Worm (Caenorhabditis elegans) whole organism, late embryonic: ENCODE data around the gene srz-1.

Source experiments
- C08G9.2 ChIP-seq: sonication (generic microtip); optimal IDR thresholded peaks from 2 replicates; lab custom pipeline; 2016; ENCODE audit warnings: mild to moderate bottlenecking, missing genetic modification characterization, moderate library complexity, missing compliant biosample characterization
- C38D4.7 ChIP-seq: fragments of 200-800 bp; sonication (Bioruptor generic); optimal IDR thresholded peaks from 2 replicates; lab custom pipeline; 2018; ENCODE audit warnings: mild to moderate bottlenecking, missing genetic modification characterization, moderate library complexity, missing compliant biosample characterization
- F13H6.1 ChIP-seq: sonication (generic microtip); optimal IDR thresholded peaks from 2 replicates; lab custom pipeline; 2016; ENCODE audit warnings: missing genetic modification characterization, missing compliant biosample characterization
- K09A11.1 ChIP-seq: sonication (generic microtip); optimal IDR thresholded peaks from 2 replicates; lab custom pipeline; 2017; ENCODE audit warnings: antibody characterized with exemption, mild to moderate bottlenecking, missing genetic modification characterization, missing compliant biosample characterization; ENCODE audit not compliant: insufficient read depth
- T23F11.4 ChIP-seq: fragments of 200-800 bp; sonication (Bioruptor generic); optimal IDR thresholded peaks from 2 replicates; lab custom pipeline; 2018; ENCODE audit warnings: mild to moderate bottlenecking, missing genetic modification characterization, missing compliant biosample characterization
- ahr-1 ChIP-seq: sonication (generic microtip); optimal IDR thresholded peaks from 2 replicates; lab custom pipeline; 2016; ENCODE audit warnings: missing genetic modification characterization, missing compliant biosample characterization
- ama-1 ChIP-seq: fragments of 150-350 bp; optimal IDR thresholded peaks from 2 replicates; lab custom pipeline; 2014
- ceh-18 ChIP-seq: sonication (generic microtip); optimal IDR thresholded peaks from 2 replicates; lab custom pipeline; 2016; ENCODE audit warnings: missing genetic modification characterization, missing compliant biosample characterization
- ceh-19 ChIP-seq: fragments of 200-800 bp; sonication (Bioruptor generic); optimal IDR thresholded peaks from 2 replicates; lab custom pipeline; 2018; ENCODE audit warnings: mild to moderate bottlenecking, missing genetic modification characterization, missing compliant biosample characterization
- ceh-2 ChIP-seq: sonication (generic microtip); optimal IDR thresholded peaks from 2 replicates; lab custom pipeline; 2016; ENCODE audit warnings: missing genotype, missing genetic modification characterization, missing compliant biosample characterization
- ceh-31 ChIP-seq: sonication (generic microtip); optimal IDR thresholded peaks from 2 replicates; lab custom pipeline; 2016; ENCODE audit warnings: missing genetic modification characterization, missing compliant biosample characterization
- ceh-34 ChIP-seq: sonication (generic microtip); optimal IDR thresholded peaks from 2 replicates; lab custom pipeline; 2016; ENCODE audit warnings: mild to moderate bottlenecking, missing genetic modification characterization, missing compliant biosample characterization
- ceh-45 ChIP-seq: fragments of 200-800 bp; sonication (Bioruptor generic); IDR thresholded peaks from 2 replicates; pipeline ENCODE4 v1.3.6; 2022; ENCODE audit warnings: missing genetic modification reagents, missing genetic modification characterization, missing compliant biosample characterization
- ceh-6 ChIP-seq: fragments of 200-800 bp; sonication (Bioruptor generic); optimal IDR thresholded peaks from 2 replicates; lab custom pipeline; 2018; ENCODE audit warnings: mild to moderate bottlenecking, missing genetic modification characterization, missing compliant biosample characterization
- ceh-9 ChIP-seq: sonication (generic microtip); optimal IDR thresholded peaks from 2 replicates; lab custom pipeline; 2016; ENCODE audit warnings: mild to moderate bottlenecking, missing genetic modification characterization, inconsistent platforms, missing compliant biosample characterization
- dve-1 ChIP-seq: sonication (generic microtip); optimal IDR thresholded peaks from 2 replicates; lab custom pipeline; 2017; ENCODE audit warnings: antibody characterized with exemption, mild to moderate bottlenecking, missing genetic modification characterization, missing compliant biosample characterization
- elt-2 ChIP-seq: sonication (generic microtip); optimal IDR thresholded peaks from 2 replicates; lab custom pipeline; 2016; ENCODE audit warnings: missing genetic modification reagents, missing genetic modification characterization, missing compliant biosample characterization
- eyg-1 ChIP-seq: sonication (generic microtip); optimal IDR thresholded peaks from 2 replicates; lab custom pipeline; 2016; ENCODE audit warnings: missing genotype, missing genetic modification characterization, missing compliant biosample characterization
- fax-1 ChIP-seq: sonication (generic microtip); optimal IDR thresholded peaks from 2 replicates; lab custom pipeline; 2016; ENCODE audit warnings: missing genotype, missing genetic modification characterization, missing compliant biosample characterization
- gmeb-2 ChIP-seq: sonication (generic microtip); optimal IDR thresholded peaks from 2 replicates; lab custom pipeline; 2016; ENCODE audit warnings: missing genetic modification characterization, inconsistent platforms, missing compliant biosample characterization
- hlh-13 ChIP-seq: fragments of 200-800 bp; sonication (Bioruptor generic); optimal IDR thresholded peaks from 2 replicates; lab custom pipeline; 2018; ENCODE audit warnings: mild to moderate bottlenecking, missing genetic modification characterization, missing compliant biosample characterization
- hlh-15 ChIP-seq: sonication (generic microtip); optimal IDR thresholded peaks from 2 replicates; lab custom pipeline; 2016; ENCODE audit warnings: missing genetic modification characterization, missing compliant biosample characterization
- hlh-30 ChIP-seq: sonication (generic microtip); optimal IDR thresholded peaks from 2 replicates; lab custom pipeline; 2017; ENCODE audit warnings: antibody characterized with exemption, missing genetic modification characterization, missing compliant biosample characterization; ENCODE audit not compliant: insufficient read depth
- hlh-6 ChIP-seq: sonication (generic microtip); optimal IDR thresholded peaks from 2 replicates; lab custom pipeline; 2016; ENCODE audit warnings: missing genotype, missing genetic modification characterization, missing compliant biosample characterization
- lim-6 ChIP-seq: sonication (generic microtip); optimal IDR thresholded peaks from 2 replicates; lab custom pipeline; 2016; ENCODE audit warnings: missing genetic modification characterization, missing compliant biosample characterization
- mec-3 ChIP-seq: sonication (generic microtip); optimal IDR thresholded peaks from 2 replicates; lab custom pipeline; 2016; ENCODE audit warnings: borderline replicate concordance, missing genetic modification characterization, missing compliant biosample characterization
- nfya-1 ChIP-seq: sonication (generic microtip); optimal IDR thresholded peaks from 2 replicates; lab custom pipeline; 2017; ENCODE audit warnings: missing genetic modification characterization, mild to moderate bottlenecking, missing compliant biosample characterization, antibody characterized with exemption, moderate library complexity
- nhr-11 ChIP-seq: fragments of 150-350 bp; optimal IDR thresholded peaks from 2 replicates; lab custom pipeline; 2014; ENCODE audit warnings: missing biosample characterization, missing genetic modification characterization
- npax-4 ChIP-seq: sonication (generic microtip); optimal IDR thresholded peaks from 2 replicates; lab custom pipeline; 2016; ENCODE audit warnings: missing genetic modification characterization, missing compliant biosample characterization
- pros-1 ChIP-seq: fragments of 150-350 bp; optimal IDR thresholded peaks from 2 replicates; lab custom pipeline; 2014; ENCODE audit warnings: missing biosample characterization, missing genetic modification reagents, missing genetic modification characterization
- tbx-7 ChIP-seq: sonication (generic microtip); optimal IDR thresholded peaks from 2 replicates; lab custom pipeline; 2016; ENCODE audit warnings: missing genotype, missing genetic modification characterization, missing compliant biosample characterization
- unc-3 ChIP-seq, 2 experiments: fragments of 200-800 bp in 1 of 2; sonication (Bioruptor generic) in 1 of 2; sonication (generic microtip) in 1 of 2; conservative IDR thresholded peaks in 1 of 2; optimal IDR thresholded peaks in 1 of 2; 2 replicates each; pipeline versions ENCODE4 v1.3.6 to Lab custom; 2016 to 2022; ENCODE audit warnings: missing compliant biosample characterization in 2 of 2, missing genetic modification characterization in 2 of 2, missing genetic modification reagents in 1 of 2
- zip-5 ChIP-seq: sonication (generic microtip); optimal IDR thresholded peaks from 2 replicates; lab custom pipeline; 2016; ENCODE audit warnings: missing genetic modification characterization, missing compliant biosample characterization
- ztf-16 ChIP-seq: sonication (generic microtip); optimal IDR thresholded peaks from 2 replicates; lab custom pipeline; 2017; ENCODE audit warnings: missing genetic modification characterization, missing compliant biosample characterization

Gene srz-1

DNA sequence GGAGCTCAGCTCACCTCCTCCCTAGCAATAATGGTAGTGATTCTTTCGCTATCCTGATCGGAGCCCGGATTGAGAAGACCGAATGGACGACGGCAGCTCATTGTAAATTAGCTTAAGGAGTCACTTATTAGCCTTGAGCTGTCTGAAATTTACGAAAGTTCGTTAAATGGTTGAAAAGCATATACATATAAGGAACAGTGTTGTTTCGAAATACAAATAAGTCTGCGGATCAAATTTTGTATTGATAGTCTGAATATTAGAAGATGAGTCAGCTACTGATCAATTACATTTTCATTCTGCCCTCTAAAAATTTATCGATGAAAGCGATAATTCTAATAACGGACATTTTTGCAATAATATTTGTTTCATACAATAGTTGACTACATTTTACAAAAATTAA lies 9.0 kb upstream of the srz-1 start, which contains the start of gene F14F8.14 (continued):
- TF ChIP-seq unc-3 (GFP tag; conservative IDR thresholded peaks at IDR 0.05; lab: Robert Waterston, UW) (no peak), unc-3 (tag; optimal IDR thresholded peaks at IDR 0.05; lab: Kevin White, UChicago) (no peak), tbx-7 (no peak)

DNA sequence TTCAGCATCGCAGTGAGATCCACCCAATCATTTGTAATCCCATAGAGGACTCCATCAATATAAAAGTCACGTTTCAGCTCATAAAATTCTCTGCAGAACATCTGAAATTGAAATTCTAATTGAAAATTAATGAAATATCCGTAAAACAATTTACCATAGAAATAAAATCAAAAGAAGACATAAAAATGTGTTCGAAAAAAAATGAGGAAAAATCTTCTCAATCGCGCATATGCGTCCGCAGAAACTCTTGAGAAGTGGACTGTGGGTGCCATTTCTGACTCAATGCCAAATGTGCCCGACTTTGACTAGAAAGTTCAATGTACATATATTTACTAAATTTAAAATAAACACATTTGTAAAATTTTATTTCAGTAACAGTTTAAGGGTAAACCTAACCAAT lies 7.2 kb upstream of the srz-1 start, which contains the start of gene F14F8.9:
TSS of gene F14F8.9 (minus strand) at position 101 of the 400 bp plus-strand sequence.
- no peak for TF ChIP-seq ztf-16 (tag; lab: Kevin White, UChicago)
- TF ChIP-seq ceh-45 (GFP tag; lab: Robert Waterston, UW), result no peak
- no peak for TF ChIP-seq pros-1
- no peak for TF ChIP-seq ceh-19
- no peak for TF ChIP-seq gmeb-2 (tag; lab: Kevin White, UChicago)
- no peak for TF ChIP-seq eyg-1 (tag; lab: Kevin White, UChicago)
- no peak for TF ChIP-seq nfya-1 (tag; lab: Kevin White, UChicago)
- TF ChIP-seq K09A11.1, result no peak
- no peak for TF ChIP-seq hlh-15
- no peak for TF ChIP-seq ceh-31 (tag; lab: Kevin White, UChicago)
- no peak for TF ChIP-seq C08G9.2
- no peak for TF ChIP-seq ceh-9 (tag; lab: Kevin White, UChicago)
- TF ChIP-seq mec-3 (tag; lab: Kevin White, UChicago), result no peak
- TF ChIP-seq ceh-2 (tag; lab: Kevin White, UChicago), result no peak

DNA sequence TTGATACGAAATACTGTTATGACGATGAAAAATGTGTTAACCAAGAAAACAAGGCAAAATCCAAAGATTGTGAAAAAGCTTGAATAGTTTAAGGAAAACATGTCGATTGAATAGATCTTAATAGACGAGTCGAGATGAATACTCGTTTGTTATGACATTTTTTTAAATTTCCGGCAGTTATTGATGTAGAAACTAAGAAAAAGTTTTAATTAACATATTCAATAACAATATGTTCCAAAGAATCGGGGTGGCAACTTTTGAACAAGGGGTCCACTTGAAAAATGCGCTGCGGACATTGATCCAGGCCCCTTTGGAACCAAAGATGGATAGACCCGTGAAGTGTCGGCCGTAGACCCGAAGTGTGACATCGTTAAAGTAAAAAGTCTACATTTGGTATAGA lies 4.5 kb upstream of the srz-1 start, which contains the start of gene str-61:
TSS of gene str-61 (minus strand) at position 101 of the 400 bp plus-strand sequence.
- no peak for TF ChIP-seq elt-2 (tag; lab: Kevin White, UChicago)
- TF ChIP-seq lim-6 (tag; lab: Kevin White, UChicago), result no peak
- no peak for TF ChIP-seq ama-1 (lab: Kevin White, UChicago)
- no peak for TF ChIP-seq T23F11.4 (GFP tag; lab: Kevin White, UChicago)
- TF ChIP-seq ahr-1, result no peak
- no peak for TF ChIP-seq mec-3 (tag; lab: Kevin White, UChicago)
- TF ChIP-seq C38D4.7 (GFP tag; lab: Kevin White, UChicago), result no peak
- no peak for TF ChIP-seq npax-4 (tag; lab: Kevin White, UChicago)
- TF ChIP-seq hlh-6 (tag; lab: Kevin White, UChicago), result no peak
- no peak for TF ChIP-seq ceh-19
- no peak for TF ChIP-seq ceh-34 (tag; lab: Kevin White, UChicago)
- TF ChIP-seq hlh-30 (tag; lab: Kevin White, UChicago), result no peak
- TF ChIP-seq nhr-11 (tag; lab: Kevin White, UChicago), result no peak
- TF ChIP-seq ceh-6 (GFP tag; lab: Kevin White, UChicago), result no peak
- TF ChIP-seq pros-1, result no peak
- TF ChIP-seq ceh-18 (tag; lab: Kevin White, UChicago), result no peak

- TF ChIP-seq eyg-1 (tag; lab: Kevin White, UChicago) (no peak), ceh-6 (GFP tag; lab: Kevin White, UChicago) (no peak), hlh-13 (GFP tag; lab: Kevin White, UChicago) (no peak), mec-3 (tag; lab: Kevin White, UChicago) (no peak), dve-1 (tag; lab: Kevin White, UChicago) (no peak), gmeb-2 (tag; lab: Kevin White, UChicago) (no peak), zip-5 (no peak), tbx-7 (no peak), F13H6.1 (tag; lab: Kevin White, UChicago) (no peak), fax-1 (no peak), ceh-18 (tag; lab: Kevin White, UChicago) (no peak)
These were observed 3.5 kb upstream of the srz-1 start, which contains the start of gene F14F8.8 for ce11 chrV:16672198-16672597. Gene F14F8.8 (minus strand): TSS chrV:16672298.
